Fruit fly (Drosophila melanogaster) whole organism, embryonic: Measurements from ENCODE around the gene CG2145.

Source experiments
- CG11695 ChIP-seq: fragments of 200-800 bp; sonication (Bioruptor generic); IDR thresholded peaks from 3 replicates; pipeline ENCODE4 v1.3.6; 2022; ENCODE audit warnings: missing biosample characterization, missing genetic modification characterization
- CG34376 ChIP-seq: fragments of 200-800 bp; sonication (Bioruptor generic); optimal IDR thresholded peaks from 2 replicates; lab custom pipeline; 2018; ENCODE audit warnings: missing biosample characterization, mild to moderate bottlenecking, missing genetic modification characterization
- Doc3 ChIP-seq: fragments of 200-800 bp; sonication (Bioruptor generic); IDR thresholded peaks from 3 replicates; pipeline ENCODE4 v1.3.6; 2022; ENCODE audit warnings: missing biosample characterization, missing genetic modification characterization; ENCODE audit not compliant: partially characterized antibody
- chinmo ChIP-seq: fragments of 200-800 bp; sonication (Bioruptor generic); IDR thresholded peaks from 4 replicates; pipeline ENCODE4 v1.3.6; 2022; ENCODE audit warnings: missing biosample characterization, missing genetic modification characterization; ENCODE audit not compliant: partially characterized antibody
- ewg ChIP-seq: fragments of 200-800 bp; sonication (Bioruptor generic); optimal IDR thresholded peaks from 3 replicates; lab custom pipeline; 2017; ENCODE audit warnings: mild to moderate bottlenecking, missing biosample characterization, missing genetic modification reagents, missing genetic modification characterization

DNA sequence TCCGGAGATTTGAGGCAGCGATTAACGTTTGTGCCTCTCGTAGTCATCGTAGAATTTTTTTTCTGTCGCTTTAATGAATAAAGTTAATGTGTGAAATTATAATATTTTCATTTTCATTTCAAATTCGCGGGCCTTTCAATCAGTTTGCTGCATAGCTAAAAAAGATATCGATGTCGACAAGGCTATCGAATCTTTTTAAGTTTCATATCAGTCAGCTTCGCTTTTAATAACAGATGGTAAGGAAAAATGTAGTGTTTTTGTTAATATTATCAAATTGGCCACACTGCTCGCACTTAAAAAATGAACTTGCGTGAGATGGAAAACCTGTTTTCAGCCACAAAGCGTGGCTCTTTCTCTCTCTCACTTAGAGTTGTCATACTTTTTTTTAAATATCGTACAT lies 2.4 kb downstream of the CG2145 start:
- TF ChIP-seq Doc3: peak; percentile 44; the same call in 2 of the 3 replicates
- TF ChIP-seq CG34376 (GFP tag; lab: Kevin White, UChicago): no peak
- TF ChIP-seq chinmo (GFP tag; lab: Robert Waterston, UW): peak; percentile 51; the same call in 1 of the 4 replicates
- TF ChIP-seq CG11695: no peak
- no peak for TF ChIP-seq ewg (GFP tag; lab: Kevin White, UChicago)
